Fruit fly (Drosophila melanogaster) whole organism, embryonic: Measurements from ENCODE around the gene Vago.

Experiments
- CG1024 ChIP-seq: fragments of 200-800 bp; sonication (Bioruptor generic); IDR thresholded peaks from 2 replicates; pipeline ENCODE4 v1.3.6; 2022; ENCODE audit warnings: missing biosample characterization, missing genetic modification characterization
- CG10267 ChIP-seq: fragments of 200-800 bp; sonication (Bioruptor generic); optimal IDR thresholded peaks from 2 replicates; lab custom pipeline; 2018; ENCODE audit warnings: missing biosample characterization, mild to moderate bottlenecking, missing genetic modification characterization, moderate library complexity
- CG1647 ChIP-seq: fragments of 200-800 bp; sonication (Bioruptor generic); optimal IDR thresholded peaks from 3 replicates; lab custom pipeline; 2016; ENCODE audit warnings: missing biosample characterization, missing genetic modification characterization
- CG17361 ChIP-seq: fragments of 200-800 bp; sonication (Bioruptor generic); IDR thresholded peaks from 3 replicates; pipeline ENCODE4 v1.3.6; 2022; ENCODE audit warnings: missing biosample characterization, missing genetic modification characterization
- CG32767 ChIP-seq: fragments of 200-800 bp; sonication (Bioruptor generic); IDR thresholded peaks from 2 replicates; pipeline ENCODE4 v1.3.6; 2022; ENCODE audit warnings: missing biosample characterization, missing genetic modification characterization
- CG3847 ChIP-seq: fragments of 200-800 bp; sonication (Bioruptor generic); IDR thresholded peaks from 2 replicates; pipeline ENCODE4 v1.3.6; 2022; ENCODE audit warnings: missing biosample characterization, missing genetic modification characterization
- CG4424 ChIP-seq: fragments of 200-800 bp; sonication (Bioruptor generic); optimal IDR thresholded peaks from 3 replicates; lab custom pipeline; 2016; ENCODE audit warnings: missing biosample characterization, missing genetic modification characterization
- CG6272 ChIP-seq: fragments of 200-800 bp; sonication (Bioruptor generic); IDR thresholded peaks from 2 replicates; pipeline ENCODE4 v1.3.6; 2022; ENCODE audit warnings: missing biosample characterization, missing genetic modification characterization
- CG8359 ChIP-seq: fragments of 200-800 bp; sonication (Bioruptor generic); optimal IDR thresholded peaks from 2 replicates; lab custom pipeline; 2017; ENCODE audit warnings: missing biosample characterization, mild to moderate bottlenecking, missing genetic modification characterization, borderline replicate concordance
- CG8478 ChIP-seq: fragments of >200 bp; optimal IDR thresholded peaks from 2 replicates; lab custom pipeline; 2018
- CG9437 ChIP-seq: fragments of 200-800 bp; sonication (Bioruptor generic); optimal IDR thresholded peaks from 2 replicates; lab custom pipeline; 2018; ENCODE audit warnings: missing biosample characterization, mild to moderate bottlenecking, missing genetic modification characterization
- CG9797 ChIP-seq: fragments of 200-800 bp; sonication (Bioruptor generic); optimal IDR thresholded peaks from 3 replicates; lab custom pipeline; 2018; ENCODE audit warnings: missing biosample characterization, mild to moderate bottlenecking, missing genetic modification characterization
- CoRest ChIP-seq: fragments of 200-800 bp; sonication (Bioruptor generic); optimal IDR thresholded peaks from 3 replicates; lab custom pipeline; 2018; ENCODE audit warnings: missing biosample characterization, mild to moderate bottlenecking, missing genetic modification characterization, moderate library complexity
- CrebB ChIP-seq: fragments of 200-800 bp; sonication (Bioruptor generic); optimal IDR thresholded peaks from 3 replicates; lab custom pipeline; 2018; ENCODE audit warnings: missing biosample characterization, mild to moderate bottlenecking, missing genetic modification characterization
- Dp ChIP-seq: fragments of 200-800 bp; sonication (Bioruptor generic); optimal IDR thresholded peaks from 2 replicates; lab custom pipeline; 2018; ENCODE audit warnings: missing biosample characterization, mild to moderate bottlenecking, missing genetic modification characterization, moderate library complexity
- Elba2 ChIP-seq: fragments of 200-800 bp; sonication (Bioruptor generic); optimal IDR thresholded peaks from 3 replicates; lab custom pipeline; 2016; ENCODE audit warnings: missing biosample characterization, missing genetic modification characterization
- Fer1 ChIP-seq: fragments of 200-800 bp; sonication (Bioruptor generic); optimal IDR thresholded peaks from 2 replicates; lab custom pipeline; 2017; ENCODE audit warnings: missing biosample characterization, mild to moderate bottlenecking, missing genetic modification characterization
- HHEX ChIP-seq: fragments of 200-800 bp; sonication (Bioruptor generic); optimal IDR thresholded peaks from 3 replicates; lab custom pipeline; 2017; ENCODE audit warnings: missing biosample characterization, mild to moderate bottlenecking, missing genetic modification characterization, missing genetic modification reagents
- HLH54F ChIP-seq: fragments of 200-800 bp; sonication (Bioruptor generic); optimal IDR thresholded peaks from 3 replicates; lab custom pipeline; 2016; ENCODE audit warnings: missing biosample characterization, missing genetic modification characterization
- HmgZ ChIP-seq: fragments of 200-800 bp; sonication (Bioruptor generic); optimal IDR thresholded peaks from 2 replicates; lab custom pipeline; 2018; ENCODE audit warnings: missing biosample characterization, mild to moderate bottlenecking, missing genetic modification characterization
- Hr39 ChIP-seq: fragments of >200 bp; optimal IDR thresholded peaks from 2 replicates; lab custom pipeline; 2017
- Lpt ChIP-seq: fragments of >200 bp; optimal IDR thresholded peaks from 2 replicates; lab custom pipeline; 2018; ENCODE audit warnings: missing biosample characterization, missing genetic modification characterization
- Med ChIP-seq: fragments of 200-800 bp; sonication (Bioruptor generic); peaks from one replicate; lab custom pipeline; 2016; ENCODE audit warnings: missing biosample characterization, missing genetic modification characterization, mild to moderate bottlenecking, inconsistent platforms, moderate library complexity
- NC2α ChIP-seq: fragments of 200-800 bp; sonication (Bioruptor generic); optimal IDR thresholded peaks from 2 replicates; lab custom pipeline; 2016; ENCODE audit warnings: missing biosample characterization, missing genetic modification characterization
- NC2β ChIP-seq: fragments of 200-800 bp; sonication (Bioruptor generic); optimal IDR thresholded peaks from 2 replicates; lab custom pipeline; 2016; ENCODE audit warnings: missing biosample characterization, missing genetic modification characterization
- Rx ChIP-seq: fragments of 200-800 bp; sonication (Bioruptor generic); IDR thresholded peaks from 2 replicates; pipeline ENCODE4 v1.3.6; 2022; ENCODE audit warnings: missing biosample characterization, missing genetic modification characterization
- Side ChIP-seq: fragments of 200-800 bp; sonication (Bioruptor generic); optimal IDR thresholded peaks from 2 replicates; lab custom pipeline; 2016; ENCODE audit warnings: missing biosample characterization, missing genetic modification characterization
- Taf1 ChIP-seq: fragments of 200-800 bp; sonication (Bioruptor generic); IDR thresholded peaks from 2 replicates; pipeline ENCODE4 v1.3.6; 2022; ENCODE audit warnings: missing biosample characterization, missing genetic modification characterization
- Xbp1 ChIP-seq: fragments of 200-800 bp; sonication (Bioruptor generic); optimal IDR thresholded peaks from 3 replicates; lab custom pipeline; 2016; ENCODE audit warnings: missing biosample characterization, mild to moderate bottlenecking, missing genetic modification characterization
- br ChIP-seq: fragments of >200 bp; optimal IDR thresholded peaks from 2 replicates; lab custom pipeline; 2017
- btn ChIP-seq: fragments of 200-800 bp; sonication (Bioruptor generic); optimal IDR thresholded peaks from 2 replicates; lab custom pipeline; 2016; ENCODE audit warnings: missing biosample characterization, missing genetic modification characterization
- cg ChIP-seq: fragments of 200-800 bp; sonication (Bioruptor generic); optimal IDR thresholded peaks from 3 replicates; lab custom pipeline; 2019; ENCODE audit warnings: missing biosample characterization, mild to moderate bottlenecking, missing genetic modification characterization, moderate library complexity
- crc ChIP-seq: fragments of 200-800 bp; sonication (Bioruptor generic); optimal IDR thresholded peaks from 2 replicates; lab custom pipeline; 2016; ENCODE audit warnings: missing biosample characterization, missing genetic modification characterization
- dmrt11E ChIP-seq: fragments of 200-800 bp; sonication (Bioruptor generic); optimal IDR thresholded peaks from 3 replicates; lab custom pipeline; 2018; ENCODE audit warnings: missing biosample characterization, mild to moderate bottlenecking, missing genetic modification characterization, moderate library complexity
- dmrt99B ChIP-seq: fragments of 200-800 bp; sonication (Bioruptor generic); optimal IDR thresholded peaks from 2 replicates; lab custom pipeline; 2018; ENCODE audit warnings: missing biosample characterization, mild to moderate bottlenecking, missing genetic modification characterization, moderate library complexity
- gro ChIP-seq: fragments of 200-800 bp; sonication (Bioruptor generic); optimal IDR thresholded peaks from 2 replicates; lab custom pipeline; 2016; ENCODE audit warnings: missing biosample characterization, missing genetic modification characterization
- hkb ChIP-seq, 2 experiments: fragments of 200-800 bp in 1 of 2; fragments of >200 bp in 1 of 2; sonication (Bioruptor generic) in 1 of 2; IDR thresholded peaks in 1 of 2; optimal IDR thresholded peaks in 1 of 2; 2 replicates each; pipeline versions ENCODE4 v1.3.6 to Lab custom; 2017 to 2022; ENCODE audit warnings: missing biosample characterization in 1 of 2, missing genetic modification characterization in 1 of 2
- klu ChIP-seq: fragments of 200-800 bp; sonication (Bioruptor generic); IDR thresholded peaks from 2 replicates; pipeline ENCODE4 v1.3.6; 2022; ENCODE audit warnings: missing biosample characterization, missing genetic modification characterization
- knrl ChIP-seq: fragments of 200-800 bp; sonication (Bioruptor generic); IDR thresholded peaks from 3 replicates; pipeline ENCODE4 v1.3.6; 2022; ENCODE audit warnings: missing biosample characterization, missing genetic modification characterization; ENCODE audit not compliant: partially characterized antibody
- nerfin-1 ChIP-seq: fragments of 200-800 bp; sonication (Bioruptor generic); optimal IDR thresholded peaks from 3 replicates; lab custom pipeline; 2019; ENCODE audit warnings: missing biosample characterization, mild to moderate bottlenecking, missing genetic modification characterization, moderate library complexity
- nom ChIP-seq: fragments of 200-800 bp; sonication (Bioruptor generic); optimal IDR thresholded peaks from 2 replicates; lab custom pipeline; 2017; ENCODE audit warnings: missing biosample characterization, missing genetic modification characterization, mild to moderate bottlenecking, moderate library complexity, missing genetic modification reagents
- prd ChIP-seq, 3 experiments: fragments of >200 bp in 2 of 3; fragments of 200-800 bp in 1 of 3; sonication (Bioruptor generic) in 1 of 3; optimal IDR thresholded peaks in 2 of 3; IDR thresholded peaks in 1 of 3; 2 replicates in 2 of 3; 3 replicates in 1 of 3; pipeline versions ENCODE4 v1.3.6 to Lab custom; 2017 to 2022; ENCODE audit warnings: missing biosample characterization in 1 of 3, missing genetic modification characterization in 1 of 3
- pros ChIP-seq: fragments of 200-800 bp; sonication (Bioruptor generic); optimal IDR thresholded peaks from 3 replicates; lab custom pipeline; 2019; ENCODE audit warnings: missing biosample characterization, mild to moderate bottlenecking, missing genetic modification characterization, moderate library complexity
- sc ChIP-seq, 3 experiments: fragments of >200 bp in 2 of 3; fragments of 200-800 bp in 1 of 3; sonication (Bioruptor generic) in 1 of 3; optimal IDR thresholded peaks; 2 replicates in 2 of 3; 3 replicates in 1 of 3; lab custom pipeline; 2017; ENCODE audit warnings: mild to moderate bottlenecking in 1 of 3, missing biosample characterization in 1 of 3, missing genetic modification characterization in 1 of 3, missing genetic modification reagents in 1 of 3
- unpg ChIP-seq: fragments of 200-800 bp; sonication (Bioruptor generic); optimal IDR thresholded peaks from 3 replicates; lab custom pipeline; 2018; ENCODE audit warnings: missing biosample characterization, mild to moderate bottlenecking, missing genetic modification characterization, moderate library complexity
- vnd ChIP-seq: fragments of 200-800 bp; sonication (Bioruptor generic); IDR thresholded peaks from 3 replicates; pipeline ENCODE4 v1.3.6; 2022; ENCODE audit warnings: missing biosample characterization, missing genetic modification characterization; ENCODE audit not compliant: partially characterized antibody
- zf30C ChIP-seq: fragments of 200-800 bp; sonication (Bioruptor generic); optimal IDR thresholded peaks from 3 replicates; lab custom pipeline; 2018; ENCODE audit warnings: missing biosample characterization, mild to moderate bottlenecking, missing genetic modification characterization
- zfh2 ChIP-seq: fragments of 200-800 bp; sonication (Bioruptor generic); optimal IDR thresholded peaks from 2 replicates; lab custom pipeline; 2016; ENCODE audit warnings: missing biosample characterization, missing genetic modification characterization

Gene Vago

dm6 chrX:11136587-11137512, 47.8 kb downstream of the Vago start, which contains the start of gene Klp10A (continued):
- TF ChIP-seq HHEX (peak; percentile 7), CG4424 (GFP tag; lab: Kevin White, UChicago) (peak; percentile 14), CG1647 (GFP tag; lab: Kevin White, UChicago) (peak; percentile 11), zf30C (no peak), pros (GFP tag; lab: Kevin White, UChicago) (no peak), vnd (GFP tag; lab: Robert Waterston, UW) (no peak), NC2β (GFP tag; lab: Kevin White, UChicago) (no peak), Elba2 (GFP tag; lab: Kevin White, UChicago) (peak; percentile 73), CoRest (tag; lab: Kevin White, UChicago) (peak; percentile 24), Fer1 (GFP tag; lab: Kevin White, UChicago) (no peak), CG10267 (tag; lab: Kevin White, UChicago) (peak; percentile 87), Xbp1 (GFP tag; lab: Kevin White, UChicago) (peak; percentile 36), klu (GFP tag; lab: Robert Waterston, UW) (no peak), CG1024 (GFP tag; lab: Robert Waterston, UW) (no peak), CG17361 (GFP tag; lab: Robert Waterston, UW) (peak; percentile 46; the same call in 1 of the 3 replicates), br (lab: Kevin White, UChicago) (no peak), btn (GFP tag; lab: Kevin White, UChicago) (no peak), NC2α (GFP tag; lab: Kevin White, UChicago) (peak; percentile 34), Dp (GFP tag; lab: Kevin White, UChicago) (peak; percentile 16), Hr39 (lab: Kevin White, UChicago) (no peak), CG32767 (GFP tag; lab: Robert Waterston, UW) (0 out of 2 replicates have a peak, but pooled peaks have one; percentile 24), CG3847 (GFP tag; lab: Robert Waterston, UW) (0 out of 2 replicates have a peak, but pooled peaks have one; percentile 12), Lpt (GFP tag; lab: Kevin White, UChicago) (no peak), crc (GFP tag; lab: Kevin White, UChicago) (no peak), CG9797 (GFP tag; lab: Kevin White, UChicago) (no peak), knrl (GFP tag; lab: Robert Waterston, UW) (no peak), unpg (GFP tag; lab: Kevin White, UChicago) (no peak), Side (GFP tag; lab: Kevin White, UChicago) (peak; percentile 18), Rx (GFP tag; lab: Robert Waterston, UW) (0 out of 2 replicates have a peak, but pooled peaks have one; percentile 23), zfh2 (GFP tag; lab: Kevin White, UChicago) (peak; percentile 14), CG8478 (peak; percentile 75), HmgZ (tag; lab: Kevin White, UChicago) (peak; percentile 22), Taf1 (GFP tag; lab: Robert Waterston, UW) (no peak), gro (GFP tag; lab: Kevin White, UChicago) (peak; percentile 31), prd (optimal IDR thresholded peaks at IDR 0.05; lab: Kevin White, UChicago) (no peak), prd (GFP tag; IDR thresholded peaks at IDR 0.05; lab: Robert Waterston, UW) (no peak), cg (GFP tag; lab: Kevin White, UChicago) (peak; percentile 91), nerfin-1 (tag; lab: Kevin White, UChicago) (peak; percentile 87), dmrt99B (no peak), CG8359 (GFP tag; lab: Kevin White, UChicago) (no peak), sc (optimal IDR thresholded peaks at IDR 0.05; lab: Kevin White, UChicago) (no peak), sc (GFP tag; optimal IDR thresholded peaks at IDR 0.05; lab: Kevin White, UChicago) (no peak), CrebB (tag; lab: Kevin White, UChicago) (no peak), hkb (optimal IDR thresholded peaks at IDR 0.05; lab: Kevin White, UChicago) (no peak), hkb (GFP tag; IDR thresholded peaks at IDR 0.05; lab: Robert Waterston, UW) (no peak), Med (GFP tag; lab: Kevin White, UChicago) (peak; percentile 71), CG9437 (GFP tag; lab: Kevin White, UChicago) (peak; percentile 3), nom (peak; percentile 7), dmrt11E (tag; lab: Kevin White, UChicago) (no peak), HLH54F (GFP tag; lab: Kevin White, UChicago) (no peak), CG6272 (GFP tag; lab: Robert Waterston, UW) (no peak)
